Worm (Caenorhabditis elegans): ENCODE data around the gene srsy-1.

DNA sequence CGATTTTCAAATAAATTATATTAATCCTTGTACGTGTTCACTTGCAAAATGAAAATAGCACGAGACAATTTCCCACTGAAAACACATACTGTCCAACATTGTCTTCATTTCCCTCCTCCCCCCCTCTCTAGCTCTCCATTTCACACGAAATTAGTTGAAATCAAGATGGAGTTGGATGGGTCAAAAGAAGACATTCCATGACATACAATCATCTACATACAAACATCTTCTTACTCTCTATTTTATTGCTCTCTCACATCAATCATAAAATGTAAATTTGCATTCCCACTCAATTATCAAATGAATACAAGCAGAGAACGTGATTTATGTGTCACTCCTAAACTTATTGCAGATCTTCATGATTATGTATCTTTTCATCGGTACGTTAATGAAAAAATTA is at the start of gene srsy-1:
- no peak for TF ChIP-seq lsy-2 (tag; optimal IDR thresholded peaks at IDR 0.05)
- TF ChIP-seq snpc-4 (tag; optimal IDR thresholded peaks at IDR 0.05): no peak
- TF ChIP-seq unc-86 (tag; optimal IDR thresholded peaks at IDR 0.05): no peak
- no peak for TF ChIP-seq lin-35 (GFP tag; optimal IDR thresholded peaks at IDR 0.05)
- TF ChIP-seq fos-1 (tag; optimal IDR thresholded peaks at IDR 0.05): no peak
- no peak for TF ChIP-seq fkh-10 (GFP tag; optimal IDR thresholded peaks at IDR 0.05)
- TF ChIP-seq nhr-90 (tag; optimal IDR thresholded peaks at IDR 0.05; ENCODE audit: poor library complexity): no peak
- TF ChIP-seq aha-1 (tag; optimal IDR thresholded peaks at IDR 0.05): no peak
- no peak for TF ChIP-seq nhr-12 (tag; optimal IDR thresholded peaks at IDR 0.05)
- TF ChIP-seq rnt-1 (tag; optimal IDR thresholded peaks at IDR 0.05): no peak
- TF ChIP-seq pqm-1 (tag; optimal IDR thresholded peaks at IDR 0.05): no peak
- no peak for TF ChIP-seq nhr-11 (tag; optimal IDR thresholded peaks at IDR 0.05)
- TF ChIP-seq sup-37 (GFP tag; optimal IDR thresholded peaks at IDR 0.05): no peak
- TF ChIP-seq ces-1 (GFP tag; optimal IDR thresholded peaks at IDR 0.05): no peak

All from whole organism, L1 larva.